Fruit fly (Drosophila melanogaster) whole organism, embryonic: Measurements from ENCODE around the gene CG32271.

ENCODE experiments used
- Bdp1 ChIP-seq: fragments of 200-800 bp; sonication (Bioruptor generic); optimal IDR thresholded peaks from 3 replicates; lab custom pipeline; 2016; ENCODE audit warnings: missing biosample characterization, missing genetic modification characterization
- Bteb2 ChIP-seq: fragments of 200-800 bp; sonication (Bioruptor generic); optimal IDR thresholded peaks from 2 replicates; lab custom pipeline; 2016; ENCODE audit warnings: missing biosample characterization, missing genetic modification characterization
- CG10274 ChIP-seq: fragments of 200-800 bp; sonication (Bioruptor generic); optimal IDR thresholded peaks from 3 replicates; lab custom pipeline; 2017; ENCODE audit warnings: missing biosample characterization, mild to moderate bottlenecking, missing genetic modification characterization
- CG10979 ChIP-seq: fragments of 200-800 bp; sonication (Bioruptor generic); optimal IDR thresholded peaks from 2 replicates; lab custom pipeline; 2018; ENCODE audit warnings: missing biosample characterization, mild to moderate bottlenecking, missing genetic modification characterization, moderate library complexity
- CG11398 ChIP-seq: fragments of 200-800 bp; sonication (Bioruptor generic); optimal IDR thresholded peaks from 2 replicates; lab custom pipeline; 2016; ENCODE audit warnings: missing biosample characterization, missing genetic modification characterization
- CG12659 ChIP-seq: fragments of 200-800 bp; sonication (Bioruptor generic); optimal IDR thresholded peaks from 3 replicates; lab custom pipeline; 2017; ENCODE audit warnings: mild to moderate bottlenecking, missing biosample characterization, missing genetic modification reagents, missing genetic modification characterization
- CG15514 ChIP-seq: fragments of 200-800 bp; sonication (Bioruptor generic); optimal IDR thresholded peaks from 3 replicates; lab custom pipeline; 2017; ENCODE audit warnings: missing biosample characterization, missing genetic modification characterization, mild to moderate bottlenecking, moderate library complexity, missing genetic modification reagents
- CG1603 ChIP-seq: fragments of 200-800 bp; sonication (Bioruptor generic); optimal IDR thresholded peaks from 2 replicates; lab custom pipeline; 2019; ENCODE audit warnings: missing biosample characterization, mild to moderate bottlenecking, missing genetic modification characterization, moderate library complexity
- CG16815 ChIP-seq: fragments of 200-800 bp; sonication (Bioruptor generic); optimal IDR thresholded peaks from 3 replicates; lab custom pipeline; 2017; ENCODE audit warnings: missing biosample characterization, mild to moderate bottlenecking, missing genetic modification characterization
- CG17186 ChIP-seq: fragments of 200-800 bp; sonication (Bioruptor generic); optimal IDR thresholded peaks from 3 replicates; lab custom pipeline; 2017; ENCODE audit warnings: missing biosample characterization, missing genetic modification reagents, missing genetic modification characterization
- CG1792 ChIP-seq: fragments of 200-800 bp; sonication (Bioruptor generic); optimal IDR thresholded peaks from 2 replicates; lab custom pipeline; 2016; ENCODE audit warnings: missing biosample characterization, missing genetic modification characterization
- CG1832 ChIP-seq: fragments of 200-800 bp; sonication (Bioruptor generic); optimal IDR thresholded peaks from 2 replicates; lab custom pipeline; 2017; ENCODE audit warnings: missing biosample characterization, mild to moderate bottlenecking, missing genetic modification characterization, inconsistent platforms
- CG31388 ChIP-seq: fragments of 200-800 bp; sonication (Bioruptor generic); optimal IDR thresholded peaks from 2 replicates; lab custom pipeline; 2016; ENCODE audit warnings: missing biosample characterization, missing genetic modification characterization
- CG4328 ChIP-seq: fragments of 200-800 bp; sonication (Bioruptor generic); optimal IDR thresholded peaks from 3 replicates; lab custom pipeline; 2017; ENCODE audit warnings: missing biosample characterization, missing genetic modification reagents, missing genetic modification characterization
- CG4707 ChIP-seq: fragments of 200-800 bp; sonication (Bioruptor generic); optimal IDR thresholded peaks from 2 replicates; lab custom pipeline; 2018; ENCODE audit warnings: missing biosample characterization, mild to moderate bottlenecking, missing genetic modification characterization, moderate library complexity
- CG7271 ChIP-seq: fragments of 200-800 bp; sonication (Bioruptor generic); optimal IDR thresholded peaks from 2 replicates; lab custom pipeline; 2018; ENCODE audit warnings: missing biosample characterization, mild to moderate bottlenecking, missing genetic modification characterization, moderate library complexity
- CG7372 ChIP-seq: fragments of 200-800 bp; sonication (Bioruptor generic); IDR thresholded peaks from 2 replicates; pipeline ENCODE4 v1.3.6; 2022; ENCODE audit warnings: missing biosample characterization, missing genetic modification characterization
- CG7556 ChIP-seq: fragments of 200-800 bp; sonication (Bioruptor generic); optimal IDR thresholded peaks from 2 replicates; lab custom pipeline; 2017; ENCODE audit warnings: missing biosample characterization, mild to moderate bottlenecking, missing genetic modification characterization
- CG9797 ChIP-seq: fragments of 200-800 bp; sonication (Bioruptor generic); optimal IDR thresholded peaks from 3 replicates; lab custom pipeline; 2018; ENCODE audit warnings: missing biosample characterization, mild to moderate bottlenecking, missing genetic modification characterization
- CG9817 ChIP-seq: fragments of 200-800 bp; sonication (Bioruptor generic); optimal IDR thresholded peaks from 2 replicates; lab custom pipeline; 2018; ENCODE audit warnings: missing biosample characterization, mild to moderate bottlenecking, missing genetic modification characterization, moderate library complexity
- Dip3 ChIP-seq: fragments of 200-800 bp; sonication (Bioruptor generic); optimal IDR thresholded peaks from 3 replicates; lab custom pipeline; 2016; ENCODE audit warnings: missing biosample characterization, missing genetic modification characterization
- Elba2 ChIP-seq: fragments of 200-800 bp; sonication (Bioruptor generic); optimal IDR thresholded peaks from 3 replicates; lab custom pipeline; 2016; ENCODE audit warnings: missing biosample characterization, missing genetic modification characterization
- Gug ChIP-seq: fragments of 200-800 bp; sonication (Bioruptor generic); IDR thresholded peaks from 4 replicates; pipeline ENCODE4 v1.3.6; 2022; ENCODE audit warnings: missing biosample characterization, missing genetic modification characterization
- Hr39 ChIP-seq: fragments of >200 bp; optimal IDR thresholded peaks from 2 replicates; lab custom pipeline; 2017
- MESR4 ChIP-seq: fragments of 200-800 bp; sonication (Bioruptor generic); optimal IDR thresholded peaks from 2 replicates; lab custom pipeline; 2018; ENCODE audit warnings: missing biosample characterization, mild to moderate bottlenecking, missing genetic modification characterization, moderate library complexity
- Myb ChIP-seq: fragments of 200-800 bp; sonication (Bioruptor generic); optimal IDR thresholded peaks from 2 replicates; lab custom pipeline; 2016; ENCODE audit warnings: missing biosample characterization, missing genetic modification characterization
- Nf-YA ChIP-seq: fragments of 200-800 bp; sonication (Bioruptor generic); IDR thresholded peaks from 2 replicates; pipeline ENCODE4 v1.3.6; 2022; ENCODE audit warnings: missing biosample characterization, missing genetic modification characterization
- Rx ChIP-seq: fragments of 200-800 bp; sonication (Bioruptor generic); IDR thresholded peaks from 2 replicates; pipeline ENCODE4 v1.3.6; 2022; ENCODE audit warnings: missing biosample characterization, missing genetic modification characterization
- Six4 ChIP-seq: fragments of 200-800 bp; sonication (Bioruptor generic); optimal IDR thresholded peaks from 2 replicates; lab custom pipeline; 2016; ENCODE audit warnings: missing biosample characterization, missing genetic modification characterization
- Stat92E ChIP-seq, 3 experiments: fragments of >200 bp in 2 of 3; fragments of 200-800 bp in 1 of 3; sonication (Bioruptor generic) in 1 of 3; optimal IDR thresholded peaks; 2 replicates each; lab custom pipeline; 2017 to 2019; ENCODE audit warnings: missing biosample characterization in 3 of 3, missing genetic modification characterization in 3 of 3, mild to moderate bottlenecking in 1 of 3, moderate library complexity in 1 of 3
- Tbp ChIP-seq: fragments of >200 bp; optimal IDR thresholded peaks from 2 replicates; lab custom pipeline; 2018; ENCODE audit warnings: missing biosample characterization, missing genetic modification characterization
- amos ChIP-seq: fragments of 200-800 bp; sonication (Bioruptor generic); IDR thresholded peaks from 2 replicates; pipeline ENCODE4 v1.3.6; 2022; ENCODE audit warnings: missing biosample characterization, missing genetic modification characterization; ENCODE audit not compliant: partially characterized antibody
- chif ChIP-seq, 2 experiments: fragments of 200-800 bp; sonication (Bioruptor generic); optimal IDR thresholded peaks; 3 replicates each; lab custom pipeline; 2016; ENCODE audit warnings: missing biosample characterization in 2 of 2, missing genetic modification characterization in 2 of 2
- ci ChIP-seq: fragments of 200-800 bp; sonication (Bioruptor generic); IDR thresholded peaks from 3 replicates; pipeline ENCODE4 v1.3.6; 2022; ENCODE audit warnings: missing biosample characterization, missing genetic modification characterization
- emc ChIP-seq: fragments of 200-800 bp; sonication (Bioruptor generic); optimal IDR thresholded peaks from 2 replicates; lab custom pipeline; 2016; ENCODE audit warnings: missing biosample characterization, missing genetic modification characterization
- eve ChIP-seq, 2 experiments: fragments of >200 bp; optimal IDR thresholded peaks; 2 replicates each; lab custom pipeline; 2017; ENCODE audit warnings: missing biosample characterization in 2 of 2, missing genetic modification characterization in 2 of 2
- exex ChIP-seq: fragments of 200-800 bp; sonication (Bioruptor generic); optimal IDR thresholded peaks from 4 replicates; lab custom pipeline; 2018; ENCODE audit warnings: missing biosample characterization, mild to moderate bottlenecking, missing genetic modification characterization, moderate library complexity
- fd102C ChIP-seq: fragments of 200-800 bp; sonication (Bioruptor generic); optimal IDR thresholded peaks from 2 replicates; lab custom pipeline; 2018; ENCODE audit warnings: missing biosample characterization, mild to moderate bottlenecking, missing genetic modification characterization, moderate library complexity
- gcm2 ChIP-seq: fragments of 200-800 bp; sonication (Bioruptor generic); optimal IDR thresholded peaks from 2 replicates; lab custom pipeline; 2016; ENCODE audit warnings: missing biosample characterization, missing genetic modification characterization
- lov ChIP-seq, 2 experiments: fragments of 200-800 bp in 1 of 2; fragments of >200 bp in 1 of 2; sonication (Bioruptor generic) in 1 of 2; IDR thresholded peaks in 1 of 2; optimal IDR thresholded peaks in 1 of 2; 2 replicates in 1 of 2; 3 replicates in 1 of 2; pipeline versions ENCODE4 v1.3.6 to Lab custom; 2017 to 2022; ENCODE audit warnings: missing biosample characterization in 1 of 2, missing genetic modification characterization in 1 of 2
- nau ChIP-seq: fragments of 200-800 bp; sonication (Bioruptor generic); optimal IDR thresholded peaks from 3 replicates; lab custom pipeline; 2017; ENCODE audit warnings: missing biosample characterization, mild to moderate bottlenecking, missing genetic modification characterization, missing genetic modification reagents
- run ChIP-seq: fragments of 200-800 bp; sonication (Bioruptor generic); optimal IDR thresholded peaks from 3 replicates; lab custom pipeline; 2018; ENCODE audit warnings: missing biosample characterization, mild to moderate bottlenecking, missing genetic modification characterization
- sc ChIP-seq, 3 experiments: fragments of >200 bp in 2 of 3; fragments of 200-800 bp in 1 of 3; sonication (Bioruptor generic) in 1 of 3; optimal IDR thresholded peaks; 2 replicates in 2 of 3; 3 replicates in 1 of 3; lab custom pipeline; 2017; ENCODE audit warnings: mild to moderate bottlenecking in 1 of 3, missing biosample characterization in 1 of 3, missing genetic modification characterization in 1 of 3, missing genetic modification reagents in 1 of 3
- scrt ChIP-seq: fragments of 200-800 bp; sonication (Bioruptor generic); optimal IDR thresholded peaks from 2 replicates; lab custom pipeline; 2018; ENCODE audit warnings: missing biosample characterization, mild to moderate bottlenecking, missing genetic modification characterization, moderate library complexity
- ssp ChIP-seq: fragments of 200-800 bp; sonication (Bioruptor generic); IDR thresholded peaks from 2 replicates; pipeline ENCODE4 v1.3.6; 2022; ENCODE audit warnings: missing biosample characterization, missing genetic modification characterization
- unc-4 ChIP-seq: fragments of 200-800 bp; sonication (Bioruptor generic); IDR thresholded peaks from 2 replicates; pipeline ENCODE4 v1.3.6; 2022; ENCODE audit warnings: missing biosample characterization, missing genetic modification characterization; ENCODE audit not compliant: partially characterized antibody

Gene CG32271

DNA sequence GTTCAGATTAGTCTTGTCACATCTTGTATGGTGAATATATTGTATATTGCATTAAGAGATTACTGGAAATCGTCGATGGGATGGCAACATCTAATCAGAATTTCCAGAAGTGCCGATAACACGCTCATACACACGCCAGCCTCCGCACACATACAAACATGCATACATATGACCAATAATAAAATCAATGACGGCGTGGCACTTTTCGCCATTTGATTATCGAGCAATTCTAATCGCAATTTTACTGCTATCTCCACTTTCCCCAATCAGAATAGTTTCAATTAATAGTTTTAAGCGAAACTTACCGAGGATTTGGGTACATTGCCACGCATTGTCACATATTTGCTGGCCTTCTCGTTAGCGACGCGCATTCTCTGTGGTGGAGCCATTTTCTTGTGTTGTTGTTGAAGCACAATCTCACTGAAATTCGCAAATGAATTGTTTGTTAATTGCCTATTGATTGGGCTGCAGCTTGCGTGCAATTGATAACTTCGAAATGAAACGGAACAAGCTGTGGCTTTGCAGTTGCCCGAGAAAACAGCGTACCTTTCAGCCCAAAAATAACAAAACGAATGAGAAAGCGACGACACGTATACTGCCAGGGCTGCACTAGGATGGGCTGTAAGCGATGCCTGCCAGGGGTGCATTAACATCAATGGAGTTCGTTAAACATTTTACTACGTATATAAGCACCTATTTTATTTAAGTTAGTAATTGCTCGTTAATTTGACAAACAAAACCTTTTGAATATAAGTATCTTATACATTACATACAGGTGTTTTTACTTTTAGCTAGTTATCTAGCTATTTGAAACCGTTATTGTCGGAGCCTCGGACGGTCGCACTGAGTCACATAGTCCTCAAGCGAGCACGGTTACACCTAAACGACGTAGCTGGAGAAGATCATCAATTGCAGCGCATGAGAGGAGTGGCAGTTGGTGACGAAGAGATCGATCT lies 4.2 kb downstream of the CG32271 start, which contains the start of the genes CG32276 and gry (continued):
- peak; percentile 71 for TF ChIP-seq CG10979 (tag; lab: Kevin White, UChicago)
- TF ChIP-seq Rx (GFP tag; lab: Robert Waterston, UW), result peak; percentile 14; the same call in 1 of the 2 replicates
- TF ChIP-seq Six4, result peak; percentile 69
- TF ChIP-seq Dip3, result peak; percentile 71
- TF ChIP-seq CG31388 (GFP tag; lab: Kevin White, UChicago), result peak; percentile 55
- TF ChIP-seq CG11398, result no peak
- TF ChIP-seq CG15514 (GFP tag; lab: Kevin White, UChicago), result peak; percentile 91
- TF ChIP-seq CG7271 (tag; lab: Kevin White, UChicago), result peak; percentile 8
- peak in 1 of 3 experiments; percentile 54 for TF ChIP-seq Stat92E (GFP tag; optimal IDR thresholded peaks at IDR 0.05; lab: Kevin White, UChicago)
- peak; percentile 86 for TF ChIP-seq CG1603 (tag; lab: Kevin White, UChicago)
- peak; percentile 81 for TF ChIP-seq CG17186 (GFP tag; lab: Kevin White, UChicago)
- TF ChIP-seq Hr39 (lab: Kevin White, UChicago), result no peak
- no peak for TF ChIP-seq CG10274 (GFP tag; lab: Kevin White, UChicago)
- no peak for TF ChIP-seq sc (optimal IDR thresholded peaks at IDR 0.05; lab: Kevin White, UChicago)
- TF ChIP-seq sc (GFP tag; optimal IDR thresholded peaks at IDR 0.05; lab: Kevin White, UChicago), result no peak
- TF ChIP-seq run (tag; lab: Kevin White, UChicago), result no peak
- TF ChIP-seq ssp (GFP tag; lab: Robert Waterston, UW), result peak; percentile 46
- TF ChIP-seq Bteb2 (GFP tag; lab: Kevin White, UChicago), result peak; percentile 79
- TF ChIP-seq exex (tag; lab: Kevin White, UChicago), result peak; percentile 42
- no peak for TF ChIP-seq CG1832
- TF ChIP-seq CG7372 (GFP tag; lab: Robert Waterston, UW), result peak; percentile 66; the same call in 1 of the 2 replicates
- TF ChIP-seq nau, result no peak
- TF ChIP-seq Bdp1 (GFP tag; lab: Kevin White, UChicago), result peak; percentile 65
- TF ChIP-seq Myb (GFP tag; lab: Kevin White, UChicago), result peak; percentile 77
- no peak for TF ChIP-seq unc-4 (GFP tag; lab: Robert Waterston, UW)
- peak; percentile 57 for TF ChIP-seq Tbp (GFP tag; lab: Kevin White, UChicago)
- no peak for TF ChIP-seq eve (GFP tag; optimal IDR thresholded peaks at IDR 0.05; lab: Kevin White, UChicago)
- peak; percentile 47 for TF ChIP-seq CG16815 (GFP tag; lab: Kevin White, UChicago)
- TF ChIP-seq ci (GFP tag; lab: Robert Waterston, UW), result peak; percentile 66; the same call in 2 of the 3 replicates
- TF ChIP-seq MESR4, result peak; percentile 89
- no peak for TF ChIP-seq lov (optimal IDR thresholded peaks at IDR 0.05; lab: Kevin White, UChicago)
- peak; percentile 61; the same call in 1 of the 3 replicates for TF ChIP-seq lov (GFP tag; IDR thresholded peaks at IDR 0.05; lab: Robert Waterston, UW)
- peak; percentile 18 for TF ChIP-seq fd102C
- no peak for TF ChIP-seq Nf-YA (GFP tag; lab: Robert Waterston, UW)
- TF ChIP-seq CG4707 (GFP tag; lab: Kevin White, UChicago), result no peak
- peak; percentile 48 for TF ChIP-seq emc (GFP tag; lab: Kevin White, UChicago)
- peak; percentile 89 for TF ChIP-seq CG12659 (GFP tag; lab: Kevin White, UChicago)
- TF ChIP-seq scrt, result peak; percentile 76
- TF ChIP-seq CG9817, result peak; percentile 67
- TF ChIP-seq chif (GFP tag; optimal IDR thresholded peaks at IDR 0.05; lab: Kevin White, UChicago), result peak; percentile 54 to 71
- peak; percentile 70 for TF ChIP-seq CG4328 (GFP tag; lab: Kevin White, UChicago)
- peak; percentile 64 for TF ChIP-seq Elba2 (GFP tag; lab: Kevin White, UChicago)
- no peak; the same call in 1 of the 2 replicates for TF ChIP-seq amos (GFP tag; lab: Robert Waterston, UW)
- TF ChIP-seq Gug (GFP tag; lab: Robert Waterston, UW), result peak; percentile 68; the same call in 2 of the 4 replicates
- peak; percentile 39 for TF ChIP-seq gcm2 (GFP tag; lab: Kevin White, UChicago)
- TF ChIP-seq CG1792 (GFP tag; lab: Kevin White, UChicago), result no peak
- peak; percentile 60 for TF ChIP-seq CG7556 (GFP tag; lab: Kevin White, UChicago)
- peak; percentile 96 for TF ChIP-seq CG9797 (GFP tag; lab: Kevin White, UChicago)
